Fruit fly (Drosophila melanogaster) whole organism, embryonic: ENCODE data around the gene CG14246.
A peak's percentile ranks its signal among the peaks of the same experiment; 100 is the strongest.

Source experiments
- Adf1 ChIP-seq: fragments of 200-800 bp; sonication (Bioruptor generic); IDR thresholded peaks from 2 replicates; pipeline ENCODE4 v1.3.6; 2022; ENCODE audit warnings: missing biosample characterization, missing genetic modification characterization
- CG11085 ChIP-seq: fragments of 200-800 bp; sonication (Bioruptor generic); IDR thresholded peaks from 2 replicates; pipeline ENCODE4 v1.3.6; 2022; ENCODE audit warnings: missing biosample characterization, missing genetic modification characterization
- CG12071 ChIP-seq: fragments of 200-800 bp; sonication (Bioruptor generic); optimal IDR thresholded peaks from 3 replicates; lab custom pipeline; 2018; ENCODE audit warnings: missing biosample characterization, mild to moderate bottlenecking, missing genetic modification characterization
- CG12236 ChIP-seq: fragments of 200-800 bp; sonication (Bioruptor generic); optimal IDR thresholded peaks from 2 replicates; lab custom pipeline; 2016; ENCODE audit warnings: missing biosample characterization, missing genetic modification characterization
- CG12659 ChIP-seq: fragments of 200-800 bp; sonication (Bioruptor generic); optimal IDR thresholded peaks from 3 replicates; lab custom pipeline; 2017; ENCODE audit warnings: mild to moderate bottlenecking, missing biosample characterization, missing genetic modification reagents, missing genetic modification characterization
- CG13287 ChIP-seq: fragments of 200-800 bp; sonication (Bioruptor generic); IDR thresholded peaks from 2 replicates; pipeline ENCODE4 v1.3.6; 2022; ENCODE audit warnings: missing biosample characterization, missing genetic modification characterization; ENCODE audit not compliant: partially characterized antibody
- CG1603 ChIP-seq: fragments of 200-800 bp; sonication (Bioruptor generic); optimal IDR thresholded peaks from 2 replicates; lab custom pipeline; 2019; ENCODE audit warnings: missing biosample characterization, mild to moderate bottlenecking, missing genetic modification characterization, moderate library complexity
- CG17361 ChIP-seq: fragments of 200-800 bp; sonication (Bioruptor generic); IDR thresholded peaks from 3 replicates; pipeline ENCODE4 v1.3.6; 2022; ENCODE audit warnings: missing biosample characterization, missing genetic modification characterization
- CG17612 ChIP-seq: fragments of 200-800 bp; sonication (Bioruptor generic); IDR thresholded peaks from 2 replicates; pipeline ENCODE4 v1.3.6; 2022; ENCODE audit warnings: missing biosample characterization, missing genetic modification characterization
- CG17802 ChIP-seq: fragments of 200-800 bp; sonication (Bioruptor generic); optimal IDR thresholded peaks from 2 replicates; lab custom pipeline; 2018; ENCODE audit warnings: missing biosample characterization, mild to moderate bottlenecking, missing genetic modification characterization, moderate library complexity
- CG18599 ChIP-seq: fragments of 200-800 bp; sonication (Bioruptor generic); optimal IDR thresholded peaks from 3 replicates; lab custom pipeline; 2017; ENCODE audit warnings: missing biosample characterization, missing genetic modification characterization, mild to moderate bottlenecking, moderate library complexity, missing genetic modification reagents
- CG2120 ChIP-seq: fragments of 200-800 bp; sonication (Bioruptor generic); optimal IDR thresholded peaks from 3 replicates; lab custom pipeline; 2016; ENCODE audit warnings: missing biosample characterization, missing genetic modification characterization
- CG32767 ChIP-seq: fragments of 200-800 bp; sonication (Bioruptor generic); IDR thresholded peaks from 2 replicates; pipeline ENCODE4 v1.3.6; 2022; ENCODE audit warnings: missing biosample characterization, missing genetic modification characterization
- CG34224 ChIP-seq: fragments of 200-800 bp; sonication (Bioruptor generic); IDR thresholded peaks from 3 replicates; pipeline ENCODE4 v1.3.6; 2022; ENCODE audit warnings: missing biosample characterization, missing genetic modification characterization; ENCODE audit not compliant: partially characterized antibody
- CG34422 ChIP-seq: fragments of 200-800 bp; sonication (Bioruptor generic); IDR thresholded peaks from 3 replicates; pipeline ENCODE4 v1.3.6; 2022; ENCODE audit warnings: missing biosample characterization, missing genetic modification characterization
- CG4328 ChIP-seq: fragments of 200-800 bp; sonication (Bioruptor generic); optimal IDR thresholded peaks from 3 replicates; lab custom pipeline; 2017; ENCODE audit warnings: missing biosample characterization, missing genetic modification reagents, missing genetic modification characterization
- CG4617 ChIP-seq: fragments of 200-800 bp; sonication (Bioruptor generic); optimal IDR thresholded peaks from 3 replicates; lab custom pipeline; 2016; ENCODE audit warnings: missing biosample characterization, missing genetic modification characterization, borderline replicate concordance
- CG4854 ChIP-seq: fragments of 200-800 bp; sonication (Bioruptor generic); optimal IDR thresholded peaks from 2 replicates; lab custom pipeline; 2016; ENCODE audit warnings: missing biosample characterization, missing genetic modification characterization, inconsistent platforms
- CG6254 ChIP-seq: fragments of 200-800 bp; sonication (Bioruptor generic); optimal IDR thresholded peaks from 3 replicates; lab custom pipeline; 2017; ENCODE audit warnings: mild to moderate bottlenecking, missing biosample characterization, missing genetic modification reagents, missing genetic modification characterization
- CG7556 ChIP-seq: fragments of 200-800 bp; sonication (Bioruptor generic); optimal IDR thresholded peaks from 2 replicates; lab custom pipeline; 2017; ENCODE audit warnings: missing biosample characterization, mild to moderate bottlenecking, missing genetic modification characterization
- CG7963 ChIP-seq: fragments of 200-800 bp; sonication (Bioruptor generic); IDR thresholded peaks from 3 replicates; pipeline ENCODE4 v1.3.6; 2022; ENCODE audit warnings: missing biosample characterization, missing genetic modification characterization; ENCODE audit not compliant: partially characterized antibody
- CG8359 ChIP-seq: fragments of 200-800 bp; sonication (Bioruptor generic); optimal IDR thresholded peaks from 2 replicates; lab custom pipeline; 2017; ENCODE audit warnings: missing biosample characterization, mild to moderate bottlenecking, missing genetic modification characterization, borderline replicate concordance
- CG9215 ChIP-seq: fragments of 200-800 bp; sonication (Bioruptor generic); IDR thresholded peaks from 2 replicates; pipeline ENCODE4 v1.3.6; 2022; ENCODE audit warnings: missing biosample characterization, missing genetic modification characterization
- CG9797 ChIP-seq: fragments of 200-800 bp; sonication (Bioruptor generic); optimal IDR thresholded peaks from 3 replicates; lab custom pipeline; 2018; ENCODE audit warnings: missing biosample characterization, mild to moderate bottlenecking, missing genetic modification characterization
- CoRest ChIP-seq: fragments of 200-800 bp; sonication (Bioruptor generic); optimal IDR thresholded peaks from 3 replicates; lab custom pipeline; 2018; ENCODE audit warnings: missing biosample characterization, mild to moderate bottlenecking, missing genetic modification characterization, moderate library complexity
- Dad ChIP-seq: fragments of 200-800 bp; sonication (Bioruptor generic); optimal IDR thresholded peaks from 3 replicates; lab custom pipeline; 2016; ENCODE audit warnings: missing biosample characterization, missing genetic modification characterization
- Dbx ChIP-seq: fragments of 200-800 bp; sonication (Bioruptor generic); IDR thresholded peaks from 3 replicates; pipeline ENCODE4 v1.3.6; 2022; ENCODE audit warnings: missing biosample characterization, missing genetic modification characterization
- Dfd ChIP-seq, 2 experiments: fragments of >200 bp; optimal IDR thresholded peaks; 2 replicates each; lab custom pipeline; 2017; ENCODE audit warnings: missing biosample characterization in 2 of 2, missing genetic modification characterization in 2 of 2
- Doc2 ChIP-seq: fragments of 200-800 bp; sonication (Bioruptor generic); IDR thresholded peaks from 2 replicates; pipeline ENCODE4 v1.3.6; 2022; ENCODE audit warnings: missing biosample characterization, missing genetic modification characterization
- H2.0 ChIP-seq: fragments of 200-800 bp; sonication (Bioruptor generic); IDR thresholded peaks from 2 replicates; pipeline ENCODE4 v1.3.6; 2022; ENCODE audit warnings: missing biosample characterization, missing genetic modification characterization
- NC2β ChIP-seq: fragments of 200-800 bp; sonication (Bioruptor generic); optimal IDR thresholded peaks from 2 replicates; lab custom pipeline; 2016; ENCODE audit warnings: missing biosample characterization, missing genetic modification characterization
- Rfx ChIP-seq: fragments of 200-800 bp; sonication (Bioruptor generic); IDR thresholded peaks from 2 replicates; pipeline ENCODE4 v1.3.6; 2022; ENCODE audit warnings: missing biosample characterization, missing genetic modification characterization
- Sin3A ChIP-seq: fragments of >200 bp; optimal IDR thresholded peaks from 2 replicates; lab custom pipeline; 2018
- Sox100B ChIP-seq: fragments of 200-800 bp; sonication (Bioruptor generic); optimal IDR thresholded peaks from 3 replicates; lab custom pipeline; 2018; ENCODE audit warnings: missing biosample characterization, mild to moderate bottlenecking, missing genetic modification characterization
- Sry-β ChIP-seq: fragments of 200-800 bp; sonication (Bioruptor generic); optimal IDR thresholded peaks from 2 replicates; lab custom pipeline; 2018; ENCODE audit warnings: missing biosample characterization, mild to moderate bottlenecking, missing genetic modification characterization, moderate library complexity
- YL-1 ChIP-seq: fragments of 200-800 bp; sonication (Bioruptor generic); optimal IDR thresholded peaks from 3 replicates; lab custom pipeline; 2017; ENCODE audit warnings: missing biosample characterization, mild to moderate bottlenecking, missing genetic modification characterization
- bsh ChIP-seq, 2 experiments: fragments of 200-800 bp; sonication (Bioruptor generic); optimal IDR thresholded peaks; 2 replicates each; lab custom pipeline; 2017 to 2018; ENCODE audit warnings: mild to moderate bottlenecking in 2 of 2, missing biosample characterization in 2 of 2, missing genetic modification characterization in 2 of 2, moderate library complexity in 1 of 2
- chinmo ChIP-seq: fragments of 200-800 bp; sonication (Bioruptor generic); IDR thresholded peaks from 4 replicates; pipeline ENCODE4 v1.3.6; 2022; ENCODE audit warnings: missing biosample characterization, missing genetic modification characterization; ENCODE audit not compliant: partially characterized antibody
- gcm ChIP-seq: fragments of 200-800 bp; sonication (Bioruptor generic); optimal IDR thresholded peaks from 2 replicates; lab custom pipeline; 2019; ENCODE audit warnings: missing biosample characterization, mild to moderate bottlenecking, missing genetic modification characterization, moderate library complexity
- gem ChIP-seq: fragments of 200-800 bp; sonication (Bioruptor generic); optimal IDR thresholded peaks from 2 replicates; lab custom pipeline; 2019; ENCODE audit warnings: missing biosample characterization, mild to moderate bottlenecking, missing genetic modification characterization, moderate library complexity
- gt ChIP-seq: fragments of 200-800 bp; sonication (Bioruptor generic); IDR thresholded peaks from 2 replicates; pipeline ENCODE4 v1.3.6; 2022; ENCODE audit warnings: missing biosample characterization, missing genetic modification characterization
- her ChIP-seq: fragments of 200-800 bp; sonication (Bioruptor generic); optimal IDR thresholded peaks from 2 replicates; lab custom pipeline; 2016; ENCODE audit warnings: missing biosample characterization, missing genetic modification characterization
- lbe ChIP-seq: fragments of 200-800 bp; sonication (Bioruptor generic); optimal IDR thresholded peaks from 2 replicates; lab custom pipeline; 2016; ENCODE audit warnings: missing biosample characterization, mild to moderate bottlenecking, missing genetic modification characterization
- lilli ChIP-seq: fragments of 200-800 bp; sonication (Bioruptor generic); optimal IDR thresholded peaks from 3 replicates; lab custom pipeline; 2016; ENCODE audit warnings: missing biosample characterization, missing genetic modification characterization
- lola ChIP-seq, 3 experiments: fragments of >200 bp in 2 of 3; fragments of 200-800 bp in 1 of 3; sonication (Bioruptor generic) in 1 of 3; optimal IDR thresholded peaks; 2 replicates each; lab custom pipeline; 2017 to 2019; ENCODE audit warnings: missing biosample characterization in 3 of 3, missing genetic modification characterization in 3 of 3, mild to moderate bottlenecking in 1 of 3, moderate library complexity in 1 of 3
- row ChIP-seq: fragments of 200-800 bp; sonication (Bioruptor generic); IDR thresholded peaks from 3 replicates; pipeline ENCODE4 v1.3.6; 2022; ENCODE audit warnings: missing biosample characterization, missing genetic modification characterization
- sd ChIP-seq: fragments of 200-800 bp; sonication (Bioruptor generic); optimal IDR thresholded peaks from 3 replicates; lab custom pipeline; 2018; ENCODE audit warnings: missing biosample characterization, mild to moderate bottlenecking, missing genetic modification characterization, moderate library complexity
- seq ChIP-seq: fragments of 200-800 bp; sonication (Bioruptor generic); IDR thresholded peaks from 2 replicates; pipeline ENCODE4 v1.3.6; 2022; ENCODE audit warnings: missing biosample characterization, missing genetic modification characterization
- shn ChIP-seq: fragments of 200-800 bp; sonication (Bioruptor generic); optimal IDR thresholded peaks from 3 replicates; lab custom pipeline; 2016; ENCODE audit warnings: missing biosample characterization, missing genetic modification characterization
- slbo ChIP-seq: fragments of 200-800 bp; sonication (Bioruptor generic); IDR thresholded peaks from 2 replicates; pipeline ENCODE4 v1.3.6; 2022; ENCODE audit warnings: missing biosample characterization, missing genetic modification characterization

CG14246 gene

dm6 chr3R:26714109-26714576 lies 13.0 kb upstream of the CG14246 start, which contains the start of gene amon (continued):
- peak; percentile 100 for TF ChIP-seq Dbx (GFP tag; lab: Robert Waterston, UW)
- TF ChIP-seq CG34224 (GFP tag; lab: Robert Waterston, UW): no peak
- peak; percentile 99 for TF ChIP-seq CG34422 (GFP tag; lab: Robert Waterston, UW)
- no peak for TF ChIP-seq Sry-β
- TF ChIP-seq gt (GFP tag; lab: Robert Waterston, UW): peak; percentile 94
- peak; percentile 96 for TF ChIP-seq CG4328 (GFP tag; lab: Kevin White, UChicago)
- TF ChIP-seq CG7963 (GFP tag; lab: Robert Waterston, UW): no peak
- TF ChIP-seq CG7556 (GFP tag; lab: Kevin White, UChicago): peak; percentile 99
- TF ChIP-seq sd: peak; percentile 99
- peak; percentile 100 for TF ChIP-seq slbo (GFP tag; lab: Robert Waterston, UW)
- TF ChIP-seq NC2β: peak; percentile 94
- TF ChIP-seq H2.0 (GFP tag; lab: Robert Waterston, UW): peak; percentile 98
- TF ChIP-seq YL-1 (GFP tag; lab: Kevin White, UChicago): peak; percentile 90
- TF ChIP-seq row (GFP tag; lab: Robert Waterston, UW): peak; percentile 99
- TF ChIP-seq CG17802 (tag; lab: Kevin White, UChicago): peak; percentile 80
- peak; percentile 98 for TF ChIP-seq CG1603 (tag; lab: Kevin White, UChicago)
- TF ChIP-seq CG12071 (GFP tag; lab: Kevin White, UChicago): peak; percentile 99
- TF ChIP-seq CG32767 (GFP tag; lab: Robert Waterston, UW): peak; percentile 97
- peak in 1 of 2 experiments; percentile 92 for TF ChIP-seq bsh (GFP tag; optimal IDR thresholded peaks at IDR 0.05; lab: Kevin White, UChicago)
- peak in 1 of 2 experiments; percentile 94 for TF ChIP-seq Dfd (GFP tag; optimal IDR thresholded peaks at IDR 0.05; lab: Kevin White, UChicago)
- peak; percentile 98 for TF ChIP-seq shn (GFP tag; lab: Kevin White, UChicago)
- no peak for TF ChIP-seq lola (GFP tag; optimal IDR thresholded peaks at IDR 0.05; lab: Kevin White, UChicago)
- peak; percentile 76 for TF ChIP-seq lbe (GFP tag; lab: Kevin White, UChicago)
- peak; percentile 93 for TF ChIP-seq gcm
- TF ChIP-seq CG9797 (GFP tag; lab: Kevin White, UChicago): peak; percentile 42
- peak; percentile 99 for TF ChIP-seq CG11085 (GFP tag; lab: Robert Waterston, UW)
- peak; percentile 96; the same call in 2 of the 3 replicates for TF ChIP-seq CG17361 (GFP tag; lab: Robert Waterston, UW)
- TF ChIP-seq CoRest (tag; lab: Kevin White, UChicago): peak; percentile 97
- TF ChIP-seq Rfx: peak; percentile 100
- peak; percentile 99 for TF ChIP-seq CG12659 (GFP tag; lab: Kevin White, UChicago)
- TF ChIP-seq CG17612 (GFP tag; lab: Robert Waterston, UW): peak; percentile 97
- peak; percentile 100 for TF ChIP-seq CG2120
- TF ChIP-seq Sox100B (GFP tag; lab: Kevin White, UChicago): no peak
- TF ChIP-seq CG18599 (GFP tag; lab: Kevin White, UChicago): peak; percentile 100
- peak; percentile 95 for TF ChIP-seq CG4617 (GFP tag; lab: Kevin White, UChicago)
- peak; percentile 97 for TF ChIP-seq CG4854 (GFP tag; lab: Kevin White, UChicago)
- TF ChIP-seq chinmo (GFP tag; lab: Robert Waterston, UW): 0 out of 4 replicates have a peak, but pooled peaks have one; percentile 29
- peak; percentile 98 for TF ChIP-seq Dad (GFP tag; lab: Kevin White, UChicago)
- peak; percentile 88 for TF ChIP-seq CG6254
- TF ChIP-seq CG8359 (GFP tag; lab: Kevin White, UChicago): peak; percentile 81
- TF ChIP-seq CG13287 (GFP tag; lab: Robert Waterston, UW): peak; percentile 26
- peak; percentile 99 for TF ChIP-seq seq (GFP tag; lab: Robert Waterston, UW)
- peak; percentile 84 for TF ChIP-seq CG12236 (GFP tag; lab: Kevin White, UChicago)
- TF ChIP-seq lilli (GFP tag; lab: Kevin White, UChicago): peak; percentile 99
- peak; percentile 98 for TF ChIP-seq CG9215 (GFP tag; lab: Robert Waterston, UW)
- peak; percentile 97 for TF ChIP-seq Doc2 (GFP tag; lab: Robert Waterston, UW)
- TF ChIP-seq Adf1 (GFP tag; lab: Robert Waterston, UW): peak; percentile 92
- TF ChIP-seq her: peak; percentile 98
- TF ChIP-seq Sin3A (lab: Kevin White, UChicago): no peak
- peak; percentile 98 for TF ChIP-seq gem
